Fruit fly (Drosophila melanogaster) S2 (cell line): ENCODE measurements around the gene CG15450.

ENCODE experiments used
- CG8478 ChIP-seq: fragments of >200 bp; optimal IDR thresholded peaks from 2 replicates; lab custom pipeline; 2018
- CTCF ChIP-seq, 2 experiments: fragments of >200 bp; optimal IDR thresholded peaks; 2 replicates each; lab custom pipeline; 2018

The CG15450 gene

DNA sequence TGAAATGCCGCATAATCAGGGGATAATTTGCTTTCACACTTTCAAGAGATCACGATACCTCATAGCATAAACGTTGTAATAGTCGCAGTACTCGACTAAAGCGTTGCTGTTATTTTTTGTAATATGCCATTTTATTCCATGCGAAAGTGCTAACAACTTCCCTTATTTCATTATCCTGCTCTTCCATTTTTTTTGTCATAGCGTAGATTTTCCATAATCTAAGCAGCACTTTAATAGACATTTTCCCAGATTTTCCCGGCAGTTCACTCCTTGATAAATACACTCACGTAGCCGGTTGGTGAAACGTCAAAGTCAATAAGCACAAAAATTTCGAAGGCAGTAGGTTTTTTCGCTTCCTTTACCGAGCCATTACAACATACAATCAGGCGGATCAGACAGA lies at the start of gene CG15450:
TSS of gene CG15450 (plus strand) at position 301 of the 400 bp plus-strand sequence.
- TF ChIP-seq CTCF (optimal IDR thresholded peaks at IDR 0.05; lab: Kevin White, UChicago) (no peak), CG8478 (no peak)

DNA sequence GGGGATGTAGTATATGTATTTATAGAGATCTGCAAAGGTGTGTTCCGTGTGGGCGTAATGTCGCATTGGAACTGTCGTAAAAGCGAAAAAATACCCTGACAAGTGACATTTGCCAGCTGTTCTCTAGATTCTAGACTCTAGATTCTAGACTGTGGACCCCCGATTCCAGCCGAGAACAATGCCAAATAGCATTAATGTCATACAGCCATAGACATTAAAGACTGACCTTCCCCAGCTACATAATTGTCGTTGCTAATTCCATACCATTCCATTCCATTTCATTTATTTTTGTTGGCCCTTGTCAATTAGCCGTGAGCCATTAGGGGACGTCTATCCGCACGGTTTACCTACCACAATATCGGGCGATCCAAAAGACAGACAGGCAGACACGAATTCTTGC lies 45.7 kb upstream of the CG15450 start:
- no peak for TF ChIP-seq CG8478
- no peak for TF ChIP-seq CTCF (optimal IDR thresholded peaks at IDR 0.05; lab: Kevin White, UChicago)

DNA sequence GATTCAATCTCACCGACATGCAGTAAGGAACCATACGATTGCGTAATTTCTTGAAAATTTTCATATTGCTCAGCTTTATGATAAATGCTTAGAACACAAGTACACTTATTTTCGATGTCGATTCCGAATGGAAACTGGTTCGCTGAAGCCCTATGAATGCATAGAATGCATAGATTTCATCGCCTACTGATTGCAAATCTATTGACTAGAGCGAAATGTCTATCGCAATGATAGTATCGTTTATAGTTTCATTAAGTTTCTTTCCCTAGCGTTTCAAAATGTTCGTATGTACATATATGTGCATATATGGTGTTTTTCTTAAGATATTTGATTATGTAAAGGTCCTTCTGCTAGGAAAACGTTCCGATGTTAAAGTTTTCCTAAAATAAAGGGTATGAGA lies 40.8 kb upstream of the CG15450 start, which contains the start of gene CG32507:
TSS of gene CG32507 (minus strand) at position 101 of the 400 bp plus-strand sequence.
- no peak for TF ChIP-seq CTCF (optimal IDR thresholded peaks at IDR 0.05; lab: Kevin White, UChicago)
- no peak for TF ChIP-seq CG8478

DNA sequence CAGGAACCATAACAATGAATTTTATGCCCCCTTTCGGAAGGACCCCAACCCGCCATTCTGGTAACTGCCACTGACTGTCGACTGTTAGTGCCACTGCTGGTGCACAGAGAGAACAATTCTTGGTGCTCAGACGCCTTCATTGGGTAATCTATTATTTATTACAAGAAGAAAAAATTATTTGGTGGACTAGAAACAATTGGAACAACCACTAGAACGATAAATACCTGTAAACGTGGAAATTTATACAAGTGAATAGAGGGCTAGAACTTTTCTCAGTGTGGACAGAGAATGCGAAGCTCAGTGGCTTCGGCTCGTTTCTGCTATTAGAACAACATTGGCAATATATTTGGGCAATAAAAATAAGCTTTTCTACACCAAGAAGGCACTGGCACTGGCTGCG lies 24.5 kb upstream of the CG15450 start:
- TF ChIP-seq CG8478 (no peak), CTCF (optimal IDR thresholded peaks at IDR 0.05; lab: Kevin White, UChicago) (no peak)

DNA sequence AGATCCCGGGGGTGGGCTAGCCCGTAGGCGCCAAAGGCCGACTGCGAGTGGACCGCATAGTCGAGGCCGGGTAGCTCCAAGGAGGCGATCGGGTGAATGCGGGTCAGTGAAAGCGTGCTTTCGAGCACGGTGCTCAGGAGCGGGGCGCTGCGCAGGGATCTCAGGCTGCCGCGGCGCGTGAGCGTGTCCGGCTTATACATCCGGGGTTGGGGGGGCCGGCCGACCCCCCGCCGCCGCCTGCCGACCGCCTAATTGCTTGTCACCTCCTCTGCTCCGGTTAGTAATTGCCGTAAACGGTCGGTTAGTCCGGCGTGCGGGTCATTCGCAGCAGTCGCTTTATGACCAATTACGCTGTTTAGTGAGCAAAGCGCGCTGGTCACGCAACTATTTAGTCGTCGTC lies 4.2 kb downstream of the CG15450 start:
- TF ChIP-seq CG8478 (no peak), CTCF (optimal IDR thresholded peaks at IDR 0.05; lab: Kevin White, UChicago) (no peak)

DNA sequence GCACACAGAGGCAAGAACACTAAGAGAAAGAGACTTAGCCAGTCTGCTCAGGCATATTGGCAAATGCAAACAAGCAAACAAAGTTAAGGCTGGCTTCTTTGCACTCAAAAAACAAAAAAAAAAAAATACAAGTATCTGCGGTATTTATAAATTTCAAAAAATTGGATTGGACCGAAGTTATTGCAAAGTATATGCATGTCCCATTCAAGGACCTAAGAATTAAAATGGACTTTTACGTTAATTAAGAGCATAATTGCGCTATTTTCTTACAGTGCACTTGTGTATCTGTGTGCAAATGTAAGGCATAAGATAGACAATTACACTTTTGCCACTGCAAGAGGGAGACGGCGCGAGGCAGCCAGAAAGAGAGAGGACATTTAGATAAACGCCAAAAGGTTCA lies 41.8 kb downstream of the CG15450 start:
- no peak for TF ChIP-seq CTCF (optimal IDR thresholded peaks at IDR 0.05; lab: Kevin White, UChicago)
- TF ChIP-seq CG8478 = no peak

DNA sequence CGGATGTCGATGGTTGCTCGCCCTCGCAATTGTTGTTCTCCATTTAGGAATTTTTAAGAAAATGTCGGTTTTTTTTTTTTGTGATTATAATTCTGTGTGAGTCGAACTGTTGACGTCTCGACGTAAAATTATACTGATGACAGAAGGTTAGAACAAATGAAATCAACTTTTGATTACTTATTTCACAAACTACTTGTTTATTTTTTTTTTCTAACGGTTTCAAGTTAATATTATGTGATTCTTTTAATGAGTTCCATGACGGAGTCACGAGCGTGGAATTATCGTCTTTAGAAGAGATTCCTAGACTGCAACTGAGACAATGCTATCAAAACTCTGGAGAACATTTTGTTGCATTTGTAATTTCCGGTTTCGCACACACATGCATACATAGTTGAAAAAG lies 47.4 kb downstream of the CG15450 start, which contains the start of gene CG1314:
TSS of gene CG1314 (minus strand) at position 101 of the 400 bp plus-strand sequence.
- TF ChIP-seq CG8478 = no peak
- no peak for TF ChIP-seq CTCF (optimal IDR thresholded peaks at IDR 0.05; lab: Kevin White, UChicago)
